Fruit fly (Drosophila melanogaster): ENCODE data around the gene CG32263.

DNA sequence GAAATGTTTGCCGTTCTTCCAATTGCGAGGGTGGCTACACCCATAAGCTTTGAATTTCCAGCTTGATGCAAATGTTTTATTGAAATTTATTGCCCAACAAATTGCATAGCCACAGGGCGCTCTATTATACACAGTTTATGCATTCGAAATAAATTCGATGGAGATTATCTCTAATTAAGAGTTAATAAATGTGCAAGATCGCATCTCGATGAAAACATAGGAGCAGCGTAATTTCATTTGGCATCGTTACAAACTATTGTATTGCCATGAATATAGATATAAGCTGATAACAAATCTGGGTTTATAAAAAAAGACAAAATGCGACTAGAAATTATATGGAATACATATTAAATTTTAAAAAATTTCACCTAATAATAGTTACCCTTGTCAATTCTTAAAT is 39.6 kb upstream of the CG32263 start:
- TF ChIP-seq br (GFP tag; optimal IDR thresholded peaks at IDR 0.05) (no peak), Abd-B (GFP tag; optimal IDR thresholded peaks at IDR 0.05) (no peak), pan (optimal IDR thresholded peaks at IDR 0.05) (no peak), foxo (GFP tag; optimal IDR thresholded peaks at IDR 0.05) (no peak), Dif (GFP tag; optimal IDR thresholded peaks at IDR 0.05; ENCODE audit: partially characterized antibody) (no peak), psq (GFP tag; optimal IDR thresholded peaks at IDR 0.05) (no peak), woc (GFP tag; optimal IDR thresholded peaks at IDR 0.05) (no peak), dl (GFP tag; optimal IDR thresholded peaks at IDR 0.05; ENCODE audit: insufficient read depth in 1 of 2, partially characterized antibody in 2 of 2) (no peak), Dfd (GFP tag; optimal IDR thresholded peaks at IDR 0.05) (no peak)

Data from whole organism, wandering third instar larva.